Worm (Caenorhabditis elegans): ENCODE measurements around the gene clec-49.

The clec-49 gene

ce11 chrV:19728731-19729130 is 22.3 kb downstream of the clec-49 start, which contains the start of gene Y116F11A.3:
Y116F11A.3 (plus strand) TSS chrV:19729031.
- no peak for TF ChIP-seq elt-1 (tag; optimal IDR thresholded peaks at IDR 0.05; ENCODE audit: borderline replicate concordance, insufficient read depth)
- TF ChIP-seq ceh-39 (tag; optimal IDR thresholded peaks at IDR 0.05), result no peak
- no peak for TF ChIP-seq ceh-43 (GFP tag; optimal IDR thresholded peaks at IDR 0.05)
- no peak for TF ChIP-seq mab-5 (tag; optimal IDR thresholded peaks at IDR 0.05)
- TF ChIP-seq ces-1 (GFP tag; optimal IDR thresholded peaks at IDR 0.05), result no peak
- no peak for TF ChIP-seq ztf-11 (tag; optimal IDR thresholded peaks at IDR 0.05)
- no peak for TF ChIP-seq unc-62 (GFP tag; optimal IDR thresholded peaks at IDR 0.05)
- TF ChIP-seq unc-39 (tag; optimal IDR thresholded peaks at IDR 0.05), result no peak
- no peak for TF ChIP-seq hlh-1 (tag; optimal IDR thresholded peaks at IDR 0.05)
- TF ChIP-seq mls-2 (tag; optimal IDR thresholded peaks at IDR 0.05), result no peak
- TF ChIP-seq drap-1 (GFP tag; optimal IDR thresholded peaks at IDR 0.05), result no peak
- TF ChIP-seq ham-2 (GFP tag; optimal IDR thresholded peaks at IDR 0.05), result no peak
- no peak for TF ChIP-seq sptf-1 (tag; optimal IDR thresholded peaks at IDR 0.05)
- TF ChIP-seq tbx-8 (GFP tag; optimal IDR thresholded peaks at IDR 0.05), result no peak
- no peak for TF ChIP-seq M03D4.4 (tag; optimal IDR thresholded peaks at IDR 0.05)

- TF ChIP-seq lin-13 (tag; optimal IDR thresholded peaks at IDR 0.05), result no peak
- TF ChIP-seq nhr-237 (tag; optimal IDR thresholded peaks at IDR 0.05), result no peak
Observed at ce11 chrV:19727990-19728389, 23.0 kb downstream of the clec-49 start.

ce11 chrV:19724589-19724988 is 26.4 kb downstream of the clec-49 start:
- TF ChIP-seq unc-120 (tag; optimal IDR thresholded peaks at IDR 0.05; ENCODE audit: poor library complexity, severe bottlenecking) (no peak), ces-1 (GFP tag; optimal IDR thresholded peaks at IDR 0.05) (peak; percentile 1)

- peak; percentile 76 for TF ChIP-seq M03D4.4 (tag; optimal IDR thresholded peaks at IDR 0.05)
- no peak for TF ChIP-seq unc-62 (GFP tag; optimal IDR thresholded peaks at IDR 0.05)
- no peak for TF ChIP-seq mep-1 (tag; optimal IDR thresholded peaks at IDR 0.05)
- peak; percentile 53 for TF ChIP-seq sem-2 (GFP tag; optimal IDR thresholded peaks at IDR 0.05)
- no peak for TF ChIP-seq ceh-39 (tag; optimal IDR thresholded peaks at IDR 0.05)
- TF ChIP-seq sptf-1 (tag; optimal IDR thresholded peaks at IDR 0.05), result peak; percentile 78
- no peak for TF ChIP-seq blmp-1 (tag; optimal IDR thresholded peaks at IDR 0.05)
- TF ChIP-seq nhr-28 (tag; optimal IDR thresholded peaks at IDR 0.05), result no peak
- TF ChIP-seq ham-2 (GFP tag; optimal IDR thresholded peaks at IDR 0.05), result peak; percentile 40
- TF ChIP-seq mls-2 (tag; optimal IDR thresholded peaks at IDR 0.05), result peak; percentile 79
- TF ChIP-seq elt-1 (tag; optimal IDR thresholded peaks at IDR 0.05; ENCODE audit: borderline replicate concordance, insufficient read depth), result no peak
- peak; percentile 72 for TF ChIP-seq drap-1 (GFP tag; optimal IDR thresholded peaks at IDR 0.05)
- no peak for TF ChIP-seq ztf-11 (tag; optimal IDR thresholded peaks at IDR 0.05)
- TF ChIP-seq ceh-43 (GFP tag; optimal IDR thresholded peaks at IDR 0.05), result peak; percentile 63
- TF ChIP-seq zip-8 (tag; optimal IDR thresholded peaks at IDR 0.05), result no peak
- TF ChIP-seq lsy-2 (tag; optimal IDR thresholded peaks at IDR 0.05), result no peak
- TF ChIP-seq cnd-1 (tag; optimal IDR thresholded peaks at IDR 0.05), result peak; percentile 70
- TF ChIP-seq mab-5 (tag; optimal IDR thresholded peaks at IDR 0.05), result no peak
- peak; percentile 83 for TF ChIP-seq ceh-83 (GFP tag; optimal IDR thresholded peaks at IDR 0.05)
- peak; percentile 18 for TF ChIP-seq lin-13 (tag; optimal IDR thresholded peaks at IDR 0.05)
- no peak for TF ChIP-seq pha-4 (tag; optimal IDR thresholded peaks at IDR 0.05)
- peak; percentile 71 for TF ChIP-seq lin-32 (GFP tag; optimal IDR thresholded peaks at IDR 0.05)
- TF ChIP-seq bed-3 (GFP tag; optimal IDR thresholded peaks at IDR 0.05), result peak; percentile 56
- TF ChIP-seq ces-1 (GFP tag; optimal IDR thresholded peaks at IDR 0.05), result peak; percentile 28
- no peak for TF ChIP-seq snpc-4 (tag; optimal IDR thresholded peaks at IDR 0.05)
- TF ChIP-seq elt-3 (tag; optimal IDR thresholded peaks at IDR 0.05), result no peak
- no peak for TF ChIP-seq nhr-12 (tag; optimal IDR thresholded peaks at IDR 0.05)
- TF ChIP-seq tbx-8 (GFP tag; optimal IDR thresholded peaks at IDR 0.05), result no peak
- no peak for TF ChIP-seq flh-1 (GFP tag; optimal IDR thresholded peaks at IDR 0.05)
- no peak for TF ChIP-seq nhr-237 (tag; optimal IDR thresholded peaks at IDR 0.05)
- TF ChIP-seq unc-120 (tag; optimal IDR thresholded peaks at IDR 0.05; ENCODE audit: poor library complexity, severe bottlenecking), result peak; percentile 45
- no peak for TF ChIP-seq unc-39 (tag; optimal IDR thresholded peaks at IDR 0.05)
- TF ChIP-seq nhr-76 (tag; optimal IDR thresholded peaks at IDR 0.05), result no peak
- TF ChIP-seq hlh-1 (tag; optimal IDR thresholded peaks at IDR 0.05), result no peak
- no peak for TF ChIP-seq nhr-2 (tag; optimal IDR thresholded peaks at IDR 0.05)
Observed at ce11 chrV:19722881-19723280, 28.1 kb downstream of the clec-49 start.

Measured in whole organism, mixed stage, embryonic.